Worm (Caenorhabditis elegans): ENCODE data around the gene F43B10.1.

The F43B10.1 gene

ce11 chrX:16644889-16645288 lies 17.7 kb downstream of the F43B10.1 start (continued):
- TF ChIP-seq ces-1 (GFP tag; optimal IDR thresholded peaks at IDR 0.05) (no peak), vab-7 (GFP tag; IDR thresholded peaks at IDR 0.05) (no peak), mep-1 (tag; optimal IDR thresholded peaks at IDR 0.05) (no peak), lin-13 (GFP tag; optimal IDR thresholded peaks at IDR 0.05) (no peak), dve-1 (tag; optimal IDR thresholded peaks at IDR 0.05; ENCODE audit: insufficient read depth) (peak; percentile 69), aha-1 (tag) (no peak), mdl-1 (tag; optimal IDR thresholded peaks at IDR 0.05) (no peak), attf-4 (tag; optimal IDR thresholded peaks at IDR 0.05) (no peak), daf-16 (GFP tag; optimal IDR thresholded peaks at IDR 0.05) (no peak), daf-16 (tag; optimal IDR thresholded peaks at IDR 0.05) (peak; percentile 72), hlh-11 (tag; optimal IDR thresholded peaks at IDR 0.05) (peak; percentile 51), pqm-1 (tag; optimal IDR thresholded peaks at IDR 0.05) (peak; percentile 60), hmg-1.1 (GFP tag; IDR thresholded peaks at IDR 0.05) (no peak), sdz-12 (GFP tag; optimal IDR thresholded peaks at IDR 0.05) (no peak), zip-2 (tag; optimal IDR thresholded peaks at IDR 0.05) (no peak), nhr-48 (tag; optimal IDR thresholded peaks at IDR 0.05) (peak; percentile 7), F44E2.7 (GFP tag; IDR thresholded peaks at IDR 0.05) (no peak), Y5F2A.4 (GFP tag; optimal IDR thresholded peaks at IDR 0.05) (no peak), pha-4 (GFP tag; IDR thresholded peaks at IDR 0.05) (no peak), pha-4 (tag; optimal IDR thresholded peaks at IDR 0.05) (no peak), skn-1 (tag; optimal IDR thresholded peaks at IDR 0.05) (no peak), Y48G9A.11 (GFP tag; IDR thresholded peaks at IDR 0.05) (no peak), nhr-41 (GFP tag; IDR thresholded peaks at IDR 0.05) (no peak), nhr-11 (tag; optimal IDR thresholded peaks at IDR 0.05) (no peak), ceh-44 (GFP tag; IDR thresholded peaks at IDR 0.05) (no peak), nhr-77 (tag; optimal IDR thresholded peaks at IDR 0.05) (no peak)

ce11 chrX:16643246-16643645 lies 19.4 kb downstream of the F43B10.1 start:
- TF ChIP-seq tra-1 (GFP tag; IDR thresholded peaks at IDR 0.05) (no peak), Y105C5A.15 (GFP tag; IDR thresholded peaks at IDR 0.05) (no peak), set-16 (GFP tag; IDR thresholded peaks at IDR 0.05) (peak; percentile 96), spr-1 (tag; optimal IDR thresholded peaks at IDR 0.05) (no peak), aly-2 (tag; optimal IDR thresholded peaks at IDR 0.05) (no peak), F44E2.7 (GFP tag; IDR thresholded peaks at IDR 0.05) (no peak), egl-43 (GFP tag; IDR thresholded peaks at IDR 0.05) (peak; percentile 70; the same call in 1 of the 2 replicates), lim-7 (GFP tag; IDR thresholded peaks at IDR 0.05) (0 out of 2 replicates have a peak, but pooled peaks have one; percentile 48), fkh-10 (GFP tag; optimal IDR thresholded peaks at IDR 0.05) (no peak), nhr-42 (GFP tag; IDR thresholded peaks at IDR 0.05) (no peak)

DNA sequence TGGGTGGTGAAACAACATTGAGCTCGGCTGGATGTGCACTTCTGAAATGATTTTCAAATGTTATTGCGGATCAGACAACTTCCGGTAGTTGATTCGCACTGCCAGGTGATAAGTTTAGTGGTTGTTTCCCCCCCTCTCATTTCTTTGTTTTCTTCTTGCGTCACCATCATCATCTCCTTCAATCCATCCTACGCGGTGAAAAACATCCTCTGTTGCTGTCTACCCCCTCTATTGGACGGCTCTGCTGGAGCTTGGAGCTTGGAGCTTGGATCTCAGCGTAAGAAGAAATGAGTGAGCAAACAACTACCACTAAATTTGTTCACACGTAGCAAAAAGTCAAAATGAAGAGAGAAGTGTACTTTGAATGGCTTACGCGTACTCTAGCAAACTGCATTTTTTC lies 20.9 kb downstream of the F43B10.1 start:
- TF ChIP-seq aha-1 (tag) = peak; percentile 43
- no peak for TF ChIP-seq tag-97 (GFP tag; IDR thresholded peaks at IDR 0.05)
- TF ChIP-seq unc-62 (GFP tag; optimal IDR thresholded peaks at IDR 0.05 in 1 of 2) = peak in 1 of 2 experiments; percentile 25
- TF ChIP-seq unc-62 (tag; optimal IDR thresholded peaks at IDR 0.05) = no peak
- TF ChIP-seq nhr-6 (tag; optimal IDR thresholded peaks at IDR 0.05) = no peak
- peak in 1 of 2 experiments; percentile 52 for TF ChIP-seq daf-16 (GFP tag; optimal IDR thresholded peaks at IDR 0.05)
- no peak for TF ChIP-seq daf-16 (tag; optimal IDR thresholded peaks at IDR 0.05)

- TF ChIP-seq T26A8.4 (GFP tag; IDR thresholded peaks at IDR 0.05) = peak; percentile 83
- peak; percentile 67 for TF ChIP-seq mxl-3 (GFP tag; optimal IDR thresholded peaks at IDR 0.05)
- TF ChIP-seq hlh-11 (tag; optimal IDR thresholded peaks at IDR 0.05) = peak; percentile 69
- peak; percentile 76 for TF ChIP-seq spr-1 (tag; optimal IDR thresholded peaks at IDR 0.05)
- TF ChIP-seq nhr-111 (GFP tag; optimal IDR thresholded peaks at IDR 0.05) = peak; percentile 78
- peak; percentile 96 for TF ChIP-seq aha-1 (tag)
- no peak for TF ChIP-seq aly-2 (tag; optimal IDR thresholded peaks at IDR 0.05)
- TF ChIP-seq lsy-2 (tag; optimal IDR thresholded peaks at IDR 0.05) = peak; percentile 42 to 67
- no peak for TF ChIP-seq snpc-4 (tag; optimal IDR thresholded peaks at IDR 0.05)
- peak; percentile 48 for TF ChIP-seq lir-3 (tag; optimal IDR thresholded peaks at IDR 0.05)
- TF ChIP-seq T20F7.1 (GFP tag; optimal IDR thresholded peaks at IDR 0.05) = peak; percentile 65
- peak; percentile 59 for TF ChIP-seq spr-3 (GFP tag; optimal IDR thresholded peaks at IDR 0.05)
- TF ChIP-seq ceh-28 (tag; optimal IDR thresholded peaks at IDR 0.05) = no peak
- TF ChIP-seq mdl-1 (tag; optimal IDR thresholded peaks at IDR 0.05) = peak; percentile 49 to 66
- TF ChIP-seq daf-8 (GFP tag; IDR thresholded peaks at IDR 0.05) = no peak
- TF ChIP-seq saeg-2 (GFP tag; IDR thresholded peaks at IDR 0.05) = peak; percentile 59; the same call in 1 of the 2 replicates
Measured at ce11 chrX:16634708-16635107, 27.9 kb downstream of the F43B10.1 start.

Measured in whole organism, L4 larva.